Worm (Caenorhabditis elegans): Measurements from ENCODE around the gene nas-17.

ce11 chrV:11412125-11412524, 13.4 kb downstream of the nas-17 start:
- no peak for TF ChIP-seq W03F9.2 (tag; optimal IDR thresholded peaks at IDR 0.05)
- TF ChIP-seq him-1 (tag; optimal IDR thresholded peaks at IDR 0.05), result no peak
- no peak for TF ChIP-seq dao-5 (tag; optimal IDR thresholded peaks at IDR 0.05)

Measured in whole organism, L4/young adult.